Worm (Caenorhabditis elegans): ENCODE data around the gene str-2.

DNA sequence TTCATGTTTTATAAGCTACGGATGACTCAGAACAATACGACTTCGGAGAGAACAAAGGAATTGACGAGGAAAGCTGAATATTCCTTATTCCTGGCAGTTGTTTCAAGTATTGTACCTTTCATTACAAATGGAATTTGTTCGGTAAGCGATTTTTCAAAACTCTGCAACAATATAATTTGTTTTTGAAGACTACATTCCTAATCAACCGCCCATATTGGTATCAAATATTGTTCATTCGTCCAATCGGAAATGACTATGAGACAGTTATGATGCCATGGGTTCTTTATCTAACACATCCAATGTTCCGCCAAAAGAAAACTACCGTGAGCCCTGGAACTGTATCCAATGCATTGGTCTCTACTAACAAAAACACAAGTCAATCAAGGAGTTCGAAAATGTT lies 11.8 kb downstream of the str-2 start:
- no peak for TF ChIP-seq ztf-11 (tag; optimal IDR thresholded peaks at IDR 0.05)
- TF ChIP-seq jun-1 (tag; optimal IDR thresholded peaks at IDR 0.05): no peak
- no peak for TF ChIP-seq nhr-237 (tag; optimal IDR thresholded peaks at IDR 0.05)
- TF ChIP-seq ama-1 (optimal IDR thresholded peaks at IDR 0.05): no peak
- TF ChIP-seq unc-62 (GFP tag; optimal IDR thresholded peaks at IDR 0.05): no peak
- TF ChIP-seq nhr-76 (tag; optimal IDR thresholded peaks at IDR 0.05): no peak
- TF ChIP-seq nhr-11 (tag; optimal IDR thresholded peaks at IDR 0.05): no peak
- no peak for TF ChIP-seq nhr-67 (tag; optimal IDR thresholded peaks at IDR 0.05)
- TF ChIP-seq snpc-4 (tag; optimal IDR thresholded peaks at IDR 0.05): no peak
- no peak for TF ChIP-seq fkh-10 (GFP tag; optimal IDR thresholded peaks at IDR 0.05)
- TF ChIP-seq zag-1 (tag; optimal IDR thresholded peaks at IDR 0.05): no peak
- TF ChIP-seq ceh-82 (tag; optimal IDR thresholded peaks at IDR 0.05): no peak

Data from whole organism, L3 larva.